Worm (Caenorhabditis elegans) whole organism, L1 larva: ENCODE measurements around the gene tag-120.

Experiments used
- C04F5.9 ChIP-seq: sonication (generic microtip); optimal IDR thresholded peaks from 2 replicates; lab custom pipeline; 2016; ENCODE audit warnings: missing genetic modification characterization, missing compliant biosample characterization
- F16B12.6 ChIP-seq: fragments of 150-350 bp; optimal IDR thresholded peaks from 2 replicates; lab custom pipeline; 2014; ENCODE audit warnings: missing biosample characterization, missing genetic modification characterization
- aha-1 ChIP-seq: fragments of 150-350 bp; optimal IDR thresholded peaks from 2 replicates; lab custom pipeline; 2014; ENCODE audit warnings: missing biosample characterization, missing genetic modification characterization
- aly-2 ChIP-seq: fragments of 150-350 bp; optimal IDR thresholded peaks from 2 replicates; lab custom pipeline; 2014; ENCODE audit warnings: missing biosample characterization, missing genetic modification characterization
- ceh-63 ChIP-seq: fragments of 200-800 bp; sonication (Bioruptor generic); optimal IDR thresholded peaks from 2 replicates; lab custom pipeline; 2018; ENCODE audit warnings: mild to moderate bottlenecking, missing genetic modification characterization, missing compliant biosample characterization
- ceh-8 ChIP-seq: fragments of 200-800 bp; sonication (Bioruptor generic); optimal IDR thresholded peaks from 2 replicates; lab custom pipeline; 2018; ENCODE audit warnings: mild to moderate bottlenecking, missing genetic modification characterization, moderate library complexity, missing compliant biosample characterization
- ceh-88 ChIP-seq: fragments of 200-800 bp; sonication (Bioruptor generic); IDR thresholded peaks from 2 replicates; pipeline ENCODE4 v1.3.6; 2022; ENCODE audit warnings: missing genetic modification characterization, missing compliant biosample characterization
- ceh-90 ChIP-seq: sonication (generic microtip); optimal IDR thresholded peaks from 2 replicates; lab custom pipeline; 2016; ENCODE audit warnings: missing genetic modification characterization, missing compliant biosample characterization
- ces-1 ChIP-seq: fragments of 150-350 bp; optimal IDR thresholded peaks from 2 replicates; lab custom pipeline; 2014; ENCODE audit warnings: missing biosample characterization, missing genetic modification reagents, missing genetic modification characterization
- efl-1 ChIP-seq, 4 experiments: fragments of 150-350 bp; optimal IDR thresholded peaks in 3 of 4; peaks in 1 of 4; 1 replicate in 1 of 4; 2 replicates in 3 of 4; lab custom pipeline; 2014; ENCODE audit warnings: missing biosample characterization in 2 of 4, missing genetic modification characterization in 2 of 4, missing genetic modification reagents in 2 of 4
- egl-13 ChIP-seq: sonication (generic microtip); optimal IDR thresholded peaks from 2 replicates; lab custom pipeline; 2016; ENCODE audit warnings: missing genotype, missing genetic modification reagents, missing genetic modification characterization, missing compliant biosample characterization
- egl-27 ChIP-seq, 2 experiments: fragments of 150-350 bp in 1 of 2; sonication (generic microtip); optimal IDR thresholded peaks; 3 replicates each; lab custom pipeline; 2017 to 2018; ENCODE audit warnings: missing biosample characterization in 2 of 2, missing genetic modification characterization in 2 of 2, missing genetic modification reagents in 2 of 2
- elt-3 ChIP-seq, 6 experiments: fragments of 150-350 bp in 1 of 6; sonication (generic microtip); optimal IDR thresholded peaks; 2 replicates each; lab custom pipeline; 2017 to 2018; ENCODE audit warnings: missing biosample characterization in 6 of 6, missing genetic modification characterization in 6 of 6, inconsistent platforms in 1 of 6
- ets-5 ChIP-seq: fragments of 200-800 bp; sonication (Bioruptor generic); IDR thresholded peaks from 2 replicates; pipeline ENCODE4 v1.3.6; 2022; ENCODE audit warnings: missing genetic modification characterization, missing compliant biosample characterization
- fkh-8 ChIP-seq: sonication (generic microtip); optimal IDR thresholded peaks from 2 replicates; lab custom pipeline; 2016; ENCODE audit warnings: mild to moderate bottlenecking, missing genetic modification characterization, missing compliant biosample characterization
- fos-1 ChIP-seq: fragments of 150-350 bp; optimal IDR thresholded peaks from 2 replicates; lab custom pipeline; 2014; ENCODE audit warnings: missing biosample characterization, missing genetic modification characterization
- grh-1 ChIP-seq: fragments of 200-800 bp; sonication (Bioruptor generic); IDR thresholded peaks from 2 replicates; pipeline ENCODE4 v1.3.6; 2022; ENCODE audit warnings: missing genetic modification reagents, missing genetic modification characterization, missing compliant biosample characterization
- hlh-4 ChIP-seq: sonication (generic microtip); optimal IDR thresholded peaks from 2 replicates; lab custom pipeline; 2016; ENCODE audit warnings: mild to moderate bottlenecking, missing genetic modification characterization, missing compliant biosample characterization
- irx-1 ChIP-seq: sonication (generic microtip); optimal IDR thresholded peaks from 2 replicates; lab custom pipeline; 2016; ENCODE audit warnings: missing genetic modification characterization, missing compliant biosample characterization
- isw-1 ChIP-seq: fragments of 200-800 bp; sonication (Bioruptor generic); IDR thresholded peaks from 2 replicates; pipeline ENCODE4 v1.3.6; 2022; ENCODE audit warnings: missing genetic modification characterization, missing compliant biosample characterization
- lin-39 ChIP-seq: fragments of 150-350 bp; optimal IDR thresholded peaks from 2 replicates; lab custom pipeline; 2014; ENCODE audit warnings: missing biosample characterization, missing genetic modification reagents, missing genetic modification characterization
- lir-3 ChIP-seq: sonication (generic microtip); optimal IDR thresholded peaks from 2 replicates; lab custom pipeline; 2016; ENCODE audit warnings: mild to moderate bottlenecking, missing genetic modification characterization, moderate library complexity, missing compliant biosample characterization; ENCODE audit not compliant: poor library complexity
- mdl-1 ChIP-seq, 2 experiments: fragments of 150-350 bp; optimal IDR thresholded peaks; 2 replicates each; lab custom pipeline; 2014 to 2017; ENCODE audit warnings: missing biosample characterization in 2 of 2, missing genetic modification characterization in 2 of 2, inconsistent platforms in 1 of 2
- mef-2 ChIP-seq: fragments of 150-350 bp; optimal IDR thresholded peaks from 2 replicates; lab custom pipeline; 2014; ENCODE audit warnings: missing biosample characterization, missing genetic modification characterization
- nhr-12 ChIP-seq: sonication (generic microtip); optimal IDR thresholded peaks from 2 replicates; lab custom pipeline; 2017; ENCODE audit warnings: missing biosample characterization, missing genetic modification characterization
- nhr-20 ChIP-seq: sonication (generic microtip); optimal IDR thresholded peaks from 2 replicates; lab custom pipeline; 2016; ENCODE audit warnings: mild to moderate bottlenecking, missing genetic modification characterization, missing compliant biosample characterization
- nhr-237 ChIP-seq: fragments of 150-350 bp; optimal IDR thresholded peaks from 2 replicates; lab custom pipeline; 2014; ENCODE audit warnings: missing biosample characterization, missing genetic modification characterization
- nhr-28 ChIP-seq: fragments of 150-350 bp; optimal IDR thresholded peaks from 2 replicates; lab custom pipeline; 2014; ENCODE audit warnings: missing biosample characterization, missing genetic modification characterization
- nhr-47 ChIP-seq: sonication (generic microtip); optimal IDR thresholded peaks from 2 replicates; lab custom pipeline; 2016; ENCODE audit warnings: mild to moderate bottlenecking, missing genetic modification characterization, moderate library complexity, missing compliant biosample characterization
- nhr-76 ChIP-seq: sonication (generic microtip); optimal IDR thresholded peaks from 2 replicates; lab custom pipeline; 2017; ENCODE audit warnings: missing biosample characterization, missing genetic modification characterization
- nhr-77 ChIP-seq: fragments of 150-350 bp; optimal IDR thresholded peaks from 2 replicates; lab custom pipeline; 2014; ENCODE audit warnings: missing biosample characterization, missing genetic modification characterization
- nhr-84 ChIP-seq: sonication (generic microtip); optimal IDR thresholded peaks from 2 replicates; lab custom pipeline; 2017; ENCODE audit warnings: missing biosample characterization, missing genetic modification characterization
- nhr-85 ChIP-seq: sonication (generic microtip); peaks from one replicate; lab custom pipeline; 2016; ENCODE audit warnings: missing genetic modification characterization, inconsistent platforms, missing compliant biosample characterization
- pag-3 ChIP-seq: sonication (generic microtip); optimal IDR thresholded peaks from 2 replicates; lab custom pipeline; 2017; ENCODE audit warnings: missing genetic modification characterization, mild to moderate bottlenecking, missing compliant biosample characterization, antibody characterized with exemption, borderline replicate concordance; ENCODE audit not compliant: insufficient read depth
- pax-3 ChIP-seq: fragments of 200-800 bp; sonication (Bioruptor generic); optimal IDR thresholded peaks from 2 replicates; lab custom pipeline; 2018; ENCODE audit warnings: mild to moderate bottlenecking, missing genetic modification characterization, moderate library complexity, missing compliant biosample characterization
- skn-1 ChIP-seq: fragments of 150-350 bp; optimal IDR thresholded peaks from 2 replicates; lab custom pipeline; 2014; ENCODE audit warnings: missing biosample characterization, missing genetic modification characterization
- snpc-4 ChIP-seq: fragments of 150-350 bp; optimal IDR thresholded peaks from 2 replicates; lab custom pipeline; 2014; ENCODE audit warnings: missing biosample characterization, missing genetic modification characterization
- snu-23 ChIP-seq: sonication (generic microtip); optimal IDR thresholded peaks from 2 replicates; lab custom pipeline; 2016; ENCODE audit warnings: missing genetic modification characterization, missing compliant biosample characterization
- sptf-1 ChIP-seq: fragments of 150-350 bp; optimal IDR thresholded peaks from 2 replicates; lab custom pipeline; 2014; ENCODE audit warnings: missing biosample characterization, missing genetic modification characterization
- sup-37 ChIP-seq: fragments of 200-800 bp; sonication (Bioruptor generic); optimal IDR thresholded peaks from 2 replicates; lab custom pipeline; 2018; ENCODE audit warnings: mild to moderate bottlenecking, missing genetic modification characterization, missing compliant biosample characterization
- swsn-7 ChIP-seq: sonication (generic microtip); optimal IDR thresholded peaks from 2 replicates; lab custom pipeline; 2016; ENCODE audit warnings: missing genetic modification characterization, missing compliant biosample characterization
- tbx-2 ChIP-seq: sonication (generic microtip); optimal IDR thresholded peaks from 2 replicates; lab custom pipeline; 2016; ENCODE audit warnings: missing genetic modification characterization, missing compliant biosample characterization
- tlp-1 ChIP-seq: fragments of 150-350 bp; optimal IDR thresholded peaks from 2 replicates; lab custom pipeline; 2014; ENCODE audit warnings: missing biosample characterization, missing genetic modification characterization
- vab-15 ChIP-seq: sonication (generic microtip); optimal IDR thresholded peaks from 2 replicates; lab custom pipeline; 2017; ENCODE audit warnings: missing genotype, mild to moderate bottlenecking, missing genetic modification characterization, missing compliant biosample characterization
- zag-1 ChIP-seq: fragments of 150-350 bp; optimal IDR thresholded peaks from 2 replicates; lab custom pipeline; 2014; ENCODE audit warnings: missing biosample characterization, missing genetic modification characterization
- ztf-11 ChIP-seq, 2 experiments: sonication (generic microtip); optimal IDR thresholded peaks; 2 replicates each; lab custom pipeline; 2016 to 2017; ENCODE audit warnings: missing genetic modification characterization in 2 of 2, missing biosample characterization in 1 of 2, missing compliant biosample characterization in 1 of 2
- ztf-4 ChIP-seq: fragments of 150-350 bp; optimal IDR thresholded peaks from 2 replicates; lab custom pipeline; 2014; ENCODE audit warnings: missing biosample characterization, missing genetic modification characterization

The tag-120 gene

DNA sequence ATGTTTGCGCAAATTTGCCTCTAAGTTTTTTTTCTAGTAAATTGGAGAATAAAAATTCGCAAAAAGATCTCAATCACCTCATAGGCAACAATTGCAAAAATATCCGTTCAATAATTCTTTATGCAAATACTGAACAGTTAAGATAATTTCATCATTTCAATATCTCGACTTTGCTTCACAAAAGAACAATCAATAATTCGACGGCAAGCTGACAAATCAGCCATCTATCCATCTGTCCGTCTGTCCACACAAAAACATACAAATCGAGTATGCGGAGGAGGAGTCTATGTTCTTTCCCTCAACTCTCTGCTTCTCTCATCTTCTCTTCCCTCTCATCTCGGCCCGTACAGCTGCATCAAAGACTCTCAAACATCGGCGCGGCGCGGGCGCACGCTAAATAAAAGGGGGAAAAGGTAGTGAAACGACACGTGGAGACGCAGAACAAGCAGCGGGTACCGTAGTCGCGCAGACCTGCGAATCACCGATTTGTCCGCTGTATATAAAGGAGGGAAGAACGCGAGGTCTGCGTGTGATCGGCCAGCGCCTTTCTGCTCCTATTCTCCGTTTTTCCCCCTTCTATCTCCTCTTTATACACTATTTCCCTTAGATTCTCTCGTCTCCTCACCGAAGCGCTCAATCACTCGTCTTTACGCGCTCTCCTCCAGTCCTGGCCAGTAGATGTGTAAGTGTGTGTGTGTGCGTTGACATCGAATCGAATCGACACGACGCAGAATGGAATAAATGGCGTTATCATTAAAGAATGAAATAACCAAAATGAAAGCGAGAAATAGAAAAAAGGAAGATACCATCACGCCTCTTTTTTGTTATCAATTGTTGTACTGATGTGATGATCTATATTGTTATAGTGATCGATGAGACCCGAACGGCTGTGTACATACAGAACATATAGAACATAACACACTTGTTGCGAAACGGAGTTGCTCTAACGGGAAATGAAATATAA is 21.4 kb upstream of the tag-120 start (continued):
- TF ChIP-seq nhr-85 (peak; percentile 96), vab-15 (tag; lab: Kevin White, UChicago) (peak; percentile 96), F16B12.6 (peak; percentile 10), fos-1 (tag; lab: Kevin White, UChicago) (peak; percentile 84), hlh-4 (tag; lab: Kevin White, UChicago) (no peak), ceh-90 (tag; lab: Kevin White, UChicago) (no peak), swsn-7 (tag; lab: Kevin White, UChicago) (peak; percentile 98)

DNA sequence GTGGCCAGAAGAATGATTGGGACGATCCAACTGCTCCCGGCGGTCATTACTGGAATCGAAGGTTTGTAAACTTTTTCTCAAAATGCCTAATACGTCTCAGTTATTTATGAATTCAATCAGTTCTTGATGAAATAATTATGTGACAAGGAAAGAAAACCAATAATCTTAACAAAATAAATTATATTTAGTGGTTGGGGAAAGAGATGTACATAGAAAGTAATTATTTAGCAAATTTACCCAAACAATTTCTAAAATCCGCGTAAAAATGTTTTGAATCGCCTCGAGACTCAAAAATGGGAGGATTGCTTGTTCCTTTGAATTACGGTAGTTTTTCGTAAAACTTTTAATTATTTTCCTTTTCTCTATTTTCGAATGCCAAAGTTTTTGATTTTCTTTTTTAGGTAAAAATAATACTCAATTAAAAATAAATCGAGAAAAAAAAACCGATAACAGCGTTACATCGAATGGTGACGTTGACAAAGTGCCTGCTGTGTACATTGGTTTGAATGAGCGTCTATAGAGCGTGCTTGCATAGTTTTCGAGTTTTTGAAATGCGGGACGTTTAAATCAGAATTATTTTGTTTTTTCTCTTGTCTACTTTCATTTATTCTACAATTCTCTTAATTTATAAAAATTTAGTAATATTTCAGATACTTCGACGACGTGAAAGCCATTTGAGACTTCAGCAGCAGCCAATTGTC is 20.0 kb upstream of the tag-120 start, which contains the start of the genes aagr-3 and drap-1:
Gene aagr-3 (minus strand): TSS at position 51 of the 701 bp plus-strand sequence.
Gene drap-1 (plus strand): TSS at position 645 of the 701 bp plus-strand sequence.
- TF ChIP-seq nhr-84 (tag; lab: Kevin White, UChicago), result no peak
- no peak for TF ChIP-seq egl-27 (tag; optimal IDR thresholded peaks at IDR 0.05; lab: Kevin White, UChicago)
- no peak for TF ChIP-seq hlh-4 (tag; lab: Kevin White, UChicago)
- TF ChIP-seq fkh-8 (tag; lab: Kevin White, UChicago), result no peak
- no peak for TF ChIP-seq ztf-11 (tag; optimal IDR thresholded peaks at IDR 0.05; lab: Kevin White, UChicago)
- no peak for TF ChIP-seq irx-1 (tag; lab: Kevin White, UChicago)
- no peak for TF ChIP-seq F16B12.6
- no peak for TF ChIP-seq ceh-63
- TF ChIP-seq aha-1 (tag; lab: Kevin White, UChicago), result no peak
- no peak for TF ChIP-seq nhr-28
- TF ChIP-seq elt-3 (tag; optimal IDR thresholded peaks at IDR 0.05; lab: Kevin White, UChicago), result peak in 1 of 6 experiments; percentile 65
- TF ChIP-seq fos-1 (tag; lab: Kevin White, UChicago), result peak; percentile 36
- TF ChIP-seq nhr-76, result no peak
- TF ChIP-seq ztf-4 (tag; lab: Kevin White, UChicago), result peak; percentile 12
- TF ChIP-seq tlp-1 (tag; lab: Kevin White, UChicago), result no peak
- TF ChIP-seq zag-1 (tag; lab: Kevin White, UChicago), result no peak
- TF ChIP-seq sup-37, result no peak
- TF ChIP-seq vab-15 (tag; lab: Kevin White, UChicago), result no peak
- TF ChIP-seq pag-3, result no peak
- peak; percentile 51 for TF ChIP-seq snu-23
- no peak for TF ChIP-seq lir-3 (tag; lab: Kevin White, UChicago)
- TF ChIP-seq aly-2 (tag; lab: Kevin White, UChicago), result no peak
- no peak for TF ChIP-seq C04F5.9 (tag; lab: Kevin White, UChicago)
- no peak for TF ChIP-seq grh-1 (GFP tag; lab: Robert Waterston, UW)
- no peak for TF ChIP-seq egl-13 (tag; lab: Kevin White, UChicago)
- no peak for TF ChIP-seq lin-39 (tag; lab: Kevin White, UChicago)
- peak in 1 of 2 experiments; percentile 42 for TF ChIP-seq mdl-1 (tag; optimal IDR thresholded peaks at IDR 0.05; lab: Kevin White, UChicago)
- no peak for TF ChIP-seq ets-5 (GFP tag; lab: Robert Waterston, UW)
- no peak for TF ChIP-seq sptf-1 (tag; lab: Kevin White, UChicago)
- TF ChIP-seq ceh-8 (GFP tag; lab: Kevin White, UChicago), result no peak
- peak; percentile 19 for TF ChIP-seq nhr-77
- no peak for TF ChIP-seq ces-1 (GFP tag; lab: Kevin White, UChicago)
- TF ChIP-seq efl-1 (optimal IDR thresholded peaks at IDR 0.05; lab: Kevin White, UChicago), result peak; percentile 21 to 71
- TF ChIP-seq efl-1 (GFP tag; optimal IDR thresholded peaks at IDR 0.05 in 1 of 2; lab: Kevin White, UChicago), result peak; percentile 80 to 97
- no peak for TF ChIP-seq pax-3 (tag; lab: Kevin White, UChicago)
- no peak for TF ChIP-seq snpc-4 (tag; lab: Kevin White, UChicago)
- TF ChIP-seq ceh-90 (tag; lab: Kevin White, UChicago), result no peak
- peak; percentile 12 for TF ChIP-seq skn-1
- no peak for TF ChIP-seq nhr-237 (tag; lab: Kevin White, UChicago)
- TF ChIP-seq mef-2 (tag; lab: Kevin White, UChicago), result no peak
- peak; percentile 36 for TF ChIP-seq swsn-7 (tag; lab: Kevin White, UChicago)
- TF ChIP-seq isw-1 (GFP tag; lab: Robert Waterston, UW), result no peak
- TF ChIP-seq nhr-20 (tag; lab: Kevin White, UChicago), result peak; percentile 48
- no peak for TF ChIP-seq nhr-12 (tag; lab: Kevin White, UChicago)
- peak; percentile 20 for TF ChIP-seq nhr-47 (tag; lab: Kevin White, UChicago)
- TF ChIP-seq ceh-88 (GFP tag; lab: Robert Waterston, UW), result no peak
- TF ChIP-seq tbx-2 (tag; lab: Kevin White, UChicago), result no peak
